Worm (Caenorhabditis elegans): ENCODE measurements around the gene sru-2.

- TF ChIP-seq ztf-23 (GFP tag; IDR thresholded peaks at IDR 0.05) (no peak), ref-1 (GFP tag; conservative IDR thresholded peaks at IDR 0.05) (no peak)
Measured at ce11 chrIV:9529647-9530046, 43.6 kb downstream of the sru-2 start, which contains the start of gene elo-7.
